Worm (Caenorhabditis elegans) whole organism, L2 larva: ENCODE results near the gene F46G11.6.
A peak's percentile ranks its signal among the peaks of the same experiment; 100 is the strongest.

Experiments
- C34F6.9 ChIP-seq: fragments of 150-350 bp; optimal IDR thresholded peaks from 2 replicates; lab custom pipeline; 2014; ENCODE audit warnings: missing biosample characterization, missing genetic modification characterization
- F13H6.1 ChIP-seq: sonication (generic microtip); optimal IDR thresholded peaks from 2 replicates; lab custom pipeline; 2016; ENCODE audit warnings: missing genetic modification characterization, missing compliant biosample characterization
- R02D3.7 ChIP-seq: fragments of 150-350 bp; optimal IDR thresholded peaks from 2 replicates; lab custom pipeline; 2014; ENCODE audit warnings: missing biosample characterization, missing genetic modification characterization
- Y55F3AM.14 ChIP-seq: fragments of 200-800 bp; sonication (Bioruptor generic); optimal IDR thresholded peaks from 2 replicates; lab custom pipeline; 2018; ENCODE audit warnings: mild to moderate bottlenecking, missing genetic modification characterization, missing compliant biosample characterization
- ZK546.5 ChIP-seq: sonication (generic microtip); optimal IDR thresholded peaks from 2 replicates; lab custom pipeline; 2017; ENCODE audit warnings: missing biosample characterization, missing genetic modification characterization
- alr-1 ChIP-seq: fragments of 150-350 bp; optimal IDR thresholded peaks from 2 replicates; lab custom pipeline; 2014; ENCODE audit warnings: missing biosample characterization, missing genetic modification characterization
- aly-2 ChIP-seq: fragments of 150-350 bp; optimal IDR thresholded peaks from 2 replicates; lab custom pipeline; 2014; ENCODE audit warnings: missing biosample characterization, missing genetic modification characterization
- ama-1 ChIP-seq: fragments of 150-350 bp; optimal IDR thresholded peaks from 2 replicates; lab custom pipeline; 2018; ENCODE audit warnings: inconsistent platforms
- blmp-1 ChIP-seq: sonication (generic microtip); optimal IDR thresholded peaks from 2 replicates; lab custom pipeline; 2017; ENCODE audit warnings: missing genetic modification characterization, mild to moderate bottlenecking, missing compliant biosample characterization, antibody characterized with exemption, moderate library complexity; ENCODE audit not compliant: insufficient read depth
- ceh-16 ChIP-seq: fragments of 150-350 bp; optimal IDR thresholded peaks from 2 replicates; lab custom pipeline; 2014; ENCODE audit warnings: missing biosample characterization, missing genetic modification characterization
- ceh-82 ChIP-seq: fragments of 150-350 bp; optimal IDR thresholded peaks from 2 replicates; lab custom pipeline; 2014; ENCODE audit warnings: missing biosample characterization, missing genetic modification characterization
- crh-2 ChIP-seq: sonication (generic microtip); optimal IDR thresholded peaks from 2 replicates; lab custom pipeline; 2017; ENCODE audit warnings: missing biosample characterization, missing genetic modification characterization
- dmd-4 ChIP-seq: sonication (generic microtip); optimal IDR thresholded peaks from 2 replicates; lab custom pipeline; 2017; ENCODE audit warnings: missing biosample characterization, missing genetic modification characterization
- egl-27 ChIP-seq: sonication (generic microtip); optimal IDR thresholded peaks from 3 replicates; lab custom pipeline; 2017; ENCODE audit warnings: missing biosample characterization, missing genetic modification reagents, missing genetic modification characterization
- elt-1 ChIP-seq: fragments of 150-350 bp; optimal IDR thresholded peaks from 2 replicates; lab custom pipeline; 2014; ENCODE audit warnings: missing biosample characterization, missing genetic modification characterization
- elt-3 ChIP-seq: sonication (generic microtip); optimal IDR thresholded peaks from 2 replicates; lab custom pipeline; 2017; ENCODE audit warnings: missing biosample characterization, missing genetic modification characterization
- fos-1 ChIP-seq: fragments of 150-350 bp; optimal IDR thresholded peaks from 2 replicates; lab custom pipeline; 2014; ENCODE audit warnings: missing biosample characterization, missing genetic modification characterization
- gmeb-1 ChIP-seq: fragments of 150-350 bp; optimal IDR thresholded peaks from 2 replicates; lab custom pipeline; 2014; ENCODE audit warnings: missing biosample characterization, missing genetic modification characterization
- lin-11 ChIP-seq: fragments of 150-350 bp; sonication (generic microtip); optimal IDR thresholded peaks from 2 replicates; lab custom pipeline; 2014; ENCODE audit warnings: missing biosample characterization, missing genetic modification characterization, inconsistent platforms, mixed read lengths
- lin-13 ChIP-seq: fragments of 150-350 bp; optimal IDR thresholded peaks from 2 replicates; lab custom pipeline; 2014; ENCODE audit warnings: missing biosample characterization, missing genetic modification reagents, missing genetic modification characterization
- lin-39 ChIP-seq: fragments of 150-350 bp; optimal IDR thresholded peaks from 2 replicates; lab custom pipeline; 2014; ENCODE audit warnings: missing biosample characterization, missing genetic modification reagents, missing genetic modification characterization
- lsy-2 ChIP-seq, 2 experiments: fragments of 150-350 bp in 1 of 2; sonication (generic microtip) in 1 of 2; optimal IDR thresholded peaks; 2 replicates each; lab custom pipeline; 2014 to 2017; ENCODE audit warnings: missing biosample characterization in 2 of 2, missing genetic modification characterization in 2 of 2
- mab-5 ChIP-seq: fragments of 150-350 bp; optimal IDR thresholded peaks from 2 replicates; lab custom pipeline; 2014; ENCODE audit warnings: missing biosample characterization, missing genetic modification characterization
- mbf-1 ChIP-seq: sonication (generic microtip); optimal IDR thresholded peaks from 2 replicates; lab custom pipeline; 2017; ENCODE audit warnings: missing biosample characterization, missing genetic modification characterization
- mdl-1 ChIP-seq, 2 experiments: fragments of 150-350 bp in 1 of 2; sonication (generic microtip) in 1 of 2; optimal IDR thresholded peaks; 2 replicates each; lab custom pipeline; 2017; ENCODE audit warnings: missing biosample characterization in 2 of 2, missing genetic modification characterization in 2 of 2
- nhr-10 ChIP-seq: sonication (generic microtip); optimal IDR thresholded peaks from 2 replicates; lab custom pipeline; 2017; ENCODE audit warnings: missing biosample characterization, missing genetic modification characterization
- nhr-11 ChIP-seq: fragments of 150-350 bp; optimal IDR thresholded peaks from 2 replicates; lab custom pipeline; 2014; ENCODE audit warnings: missing biosample characterization, missing genetic modification characterization
- nhr-12 ChIP-seq: fragments of 150-350 bp; optimal IDR thresholded peaks from 2 replicates; lab custom pipeline; 2014; ENCODE audit warnings: missing biosample characterization, missing genetic modification characterization
- nhr-129 ChIP-seq: fragments of 150-350 bp; optimal IDR thresholded peaks from 2 replicates; lab custom pipeline; 2014; ENCODE audit warnings: missing biosample characterization, missing genetic modification characterization
- nhr-21 ChIP-seq: fragments of 150-350 bp; optimal IDR thresholded peaks from 2 replicates; lab custom pipeline; 2014; ENCODE audit warnings: missing biosample characterization, missing genetic modification characterization
- nhr-23 ChIP-seq: fragments of 150-350 bp; optimal IDR thresholded peaks from 2 replicates; lab custom pipeline; 2014; ENCODE audit warnings: missing biosample characterization, missing genetic modification reagents, missing genetic modification characterization
- nhr-237 ChIP-seq: fragments of 150-350 bp; optimal IDR thresholded peaks from 2 replicates; lab custom pipeline; 2014; ENCODE audit warnings: missing biosample characterization, missing genetic modification characterization
- nhr-25 ChIP-seq: fragments of 150-350 bp; sonication (generic microtip); optimal IDR thresholded peaks from 3 replicates; lab custom pipeline; 2014; ENCODE audit warnings: missing biosample characterization, missing genetic modification characterization
- nhr-6 ChIP-seq: fragments of 150-350 bp; optimal IDR thresholded peaks from 2 replicates; lab custom pipeline; 2014; ENCODE audit warnings: missing biosample characterization, missing genetic modification characterization
- nhr-77 ChIP-seq: fragments of 150-350 bp; optimal IDR thresholded peaks from 2 replicates; lab custom pipeline; 2014; ENCODE audit warnings: missing biosample characterization, missing genetic modification characterization
- peb-1 ChIP-seq: fragments of 150-350 bp; optimal IDR thresholded peaks from 2 replicates; lab custom pipeline; 2014; ENCODE audit warnings: missing biosample characterization, missing genetic modification characterization
- sem-4 ChIP-seq: fragments of 150-350 bp; optimal IDR thresholded peaks from 2 replicates; lab custom pipeline; 2014; ENCODE audit warnings: missing biosample characterization, missing genetic modification reagents, missing genetic modification characterization
- skn-1 ChIP-seq: sonication (generic microtip); optimal IDR thresholded peaks from 2 replicates; lab custom pipeline; 2017; ENCODE audit warnings: missing biosample characterization, missing genetic modification characterization
- sma-3 ChIP-seq: sonication (generic microtip); optimal IDR thresholded peaks from 2 replicates; lab custom pipeline; 2016; ENCODE audit warnings: missing genetic modification reagents, missing genetic modification characterization, missing compliant biosample characterization
- sma-9 ChIP-seq, 2 experiments: fragments of 150-350 bp in 1 of 2; sonication (generic microtip) in 1 of 2; optimal IDR thresholded peaks; 2 replicates each; lab custom pipeline; 2014 to 2016; ENCODE audit warnings: missing genetic modification characterization in 2 of 2, mild to moderate bottlenecking in 1 of 2, missing biosample characterization in 1 of 2, missing compliant biosample characterization in 1 of 2, missing genetic modification reagents in 1 of 2, moderate library complexity in 1 of 2
- snpc-4 ChIP-seq: fragments of 150-350 bp; optimal IDR thresholded peaks from 2 replicates; lab custom pipeline; 2014; ENCODE audit warnings: missing biosample characterization, missing genetic modification characterization
- unc-39 ChIP-seq: fragments of 150-350 bp; optimal IDR thresholded peaks from 2 replicates; lab custom pipeline; 2014; ENCODE audit warnings: missing biosample characterization, missing genetic modification characterization
- unc-55 ChIP-seq: fragments of 150-350 bp; sonication (generic microtip); optimal IDR thresholded peaks from 3 replicates; lab custom pipeline; 2014; ENCODE audit warnings: missing biosample characterization, missing genetic modification reagents, missing genetic modification characterization
- unc-62 ChIP-seq: fragments of 150-350 bp; optimal IDR thresholded peaks from 2 replicates; lab custom pipeline; 2014; ENCODE audit warnings: missing biosample characterization, missing genetic modification reagents, missing genetic modification characterization
- zag-1 ChIP-seq: fragments of 150-350 bp; optimal IDR thresholded peaks from 2 replicates; lab custom pipeline; 2014; ENCODE audit warnings: missing biosample characterization, missing genetic modification characterization
- ztf-1 ChIP-seq: fragments of 200-800 bp; sonication (Bioruptor generic); conservative IDR thresholded peaks from 2 replicates; pipeline ENCODE4 v1.3.6; 2022; ENCODE audit warnings: missing genetic modification characterization, missing compliant biosample characterization
- ztf-11 ChIP-seq: sonication (generic microtip); optimal IDR thresholded peaks from 2 replicates; lab custom pipeline; 2017; ENCODE audit warnings: missing biosample characterization, missing genetic modification characterization
- ztf-4 ChIP-seq: fragments of 150-350 bp; optimal IDR thresholded peaks from 2 replicates; lab custom pipeline; 2014; ENCODE audit warnings: missing biosample characterization, missing genetic modification characterization

Gene F46G11.6

ce11 chrX:5782153-5782552, 4.1 kb upstream of the F46G11.6 start, which contains the start of gene gakh-1:
Gene gakh-1 (plus strand): TSS chrX:5782499.
- TF ChIP-seq lsy-2 (tag; optimal IDR thresholded peaks at IDR 0.05; lab: Kevin White, UChicago) (peak; percentile 44 to 77), ama-1 (lab: Kevin White, UChicago) (no peak), blmp-1 (no peak), sma-3 (GFP tag; lab: Kevin White, UChicago) (peak; percentile 25), unc-39 (no peak), nhr-77 (tag; lab: Kevin White, UChicago) (no peak), ztf-4 (tag; lab: Kevin White, UChicago) (no peak), lin-13 (GFP tag; lab: Kevin White, UChicago) (no peak), nhr-12 (tag; lab: Kevin White, UChicago) (no peak), ZK546.5 (tag; lab: Kevin White, UChicago) (no peak), zag-1 (tag; lab: Kevin White, UChicago) (no peak), nhr-237 (tag; lab: Kevin White, UChicago) (no peak), mdl-1 (tag; optimal IDR thresholded peaks at IDR 0.05; lab: Kevin White, UChicago) (no peak), ceh-16 (no peak), fos-1 (tag; lab: Kevin White, UChicago) (peak; percentile 14), nhr-25 (tag; lab: Kevin White, UChicago) (peak; percentile 68), elt-1 (tag; lab: Kevin White, UChicago) (no peak), nhr-10 (tag; lab: Kevin White, UChicago) (no peak), skn-1 (tag; lab: Kevin White, UChicago) (no peak), nhr-11 (tag; lab: Kevin White, UChicago) (no peak), snpc-4 (no peak), sma-9 (GFP tag; optimal IDR thresholded peaks at IDR 0.05; lab: Kevin White, UChicago) (peak; percentile 31), sma-9 (tag; optimal IDR thresholded peaks at IDR 0.05; lab: Kevin White, UChicago) (no peak), ceh-82 (tag; lab: Kevin White, UChicago) (no peak), mab-5 (tag; lab: Kevin White, UChicago) (peak; percentile 29), unc-62 (GFP tag; lab: Kevin White, UChicago) (no peak), ztf-11 (no peak), alr-1 (tag; lab: Kevin White, UChicago) (no peak), dmd-4 (no peak), nhr-129 (peak; percentile 48), ztf-1 (GFP tag; lab: Robert Waterston, UW) (no peak), aly-2 (tag; lab: Kevin White, UChicago) (no peak), nhr-6 (no peak), elt-3 (no peak), unc-55 (GFP tag; lab: Kevin White, UChicago) (peak; percentile 57), mbf-1 (tag; lab: Kevin White, UChicago) (no peak), peb-1 (tag; lab: Kevin White, UChicago) (no peak), nhr-23 (tag; lab: Kevin White, UChicago) (no peak), Y55F3AM.14 (GFP tag; lab: Kevin White, UChicago) (no peak), egl-27 (peak; percentile 23), nhr-21 (peak; percentile 41), lin-11 (tag; lab: Kevin White, UChicago) (peak; percentile 3), R02D3.7 (no peak), gmeb-1 (tag; lab: Kevin White, UChicago) (no peak), F13H6.1 (tag; lab: Kevin White, UChicago) (peak; percentile 77), sem-4 (no peak), crh-2 (tag; lab: Kevin White, UChicago) (peak; percentile 79), lin-39 (tag; lab: Kevin White, UChicago) (no peak), C34F6.9 (tag; lab: Kevin White, UChicago) (peak; percentile 71)
